Fruit fly (Drosophila melanogaster): ENCODE measurements around the gene Cep135.

dm6 chr3L:15174086-15174485 is 57.5 kb downstream of the Cep135 start:
- TF ChIP-seq CG8478 (optimal IDR thresholded peaks at IDR 0.05) (no peak), CTCF (optimal IDR thresholded peaks at IDR 0.05) (no peak)

All from S2 (cell line).